Fruit fly (Drosophila melanogaster) whole organism, prepupa: ENCODE measurements around the gene CG5071.

Experiments used
- CG11294 ChIP-seq: fragments of 200-800 bp; sonication (Bioruptor generic); IDR thresholded peaks from 2 replicates; pipeline ENCODE4 v1.3.6; 2022; ENCODE audit warnings: missing biosample characterization, missing genetic modification characterization
- CG1621 ChIP-seq: fragments of 200-800 bp; sonication (Bioruptor generic); optimal IDR thresholded peaks from 3 replicates; lab custom pipeline; 2018; ENCODE audit warnings: missing biosample characterization, mild to moderate bottlenecking, missing genetic modification characterization
- CG31627 ChIP-seq: fragments of 200-800 bp; sonication (Bioruptor generic); optimal IDR thresholded peaks from 3 replicates; lab custom pipeline; 2016; ENCODE audit warnings: missing biosample characterization, missing genetic modification characterization
- CG32006 ChIP-seq: fragments of 200-800 bp; sonication (Bioruptor generic); optimal IDR thresholded peaks from 3 replicates; lab custom pipeline; 2017; ENCODE audit warnings: missing biosample characterization, mild to moderate bottlenecking, missing genetic modification characterization
- CG34406 ChIP-seq: fragments of 200-800 bp; sonication (Bioruptor generic); optimal IDR thresholded peaks from 3 replicates; lab custom pipeline; 2016; ENCODE audit warnings: missing biosample characterization, missing genetic modification characterization
- CG4318 ChIP-seq: fragments of 200-800 bp; sonication (Bioruptor generic); optimal IDR thresholded peaks from 3 replicates; lab custom pipeline; 2017; ENCODE audit warnings: missing biosample characterization, mild to moderate bottlenecking, missing genetic modification characterization
- CG6276 ChIP-seq: fragments of 200-800 bp; sonication (Bioruptor generic); optimal IDR thresholded peaks from 2 replicates; lab custom pipeline; 2017; ENCODE audit warnings: missing biosample characterization, mild to moderate bottlenecking, missing genetic modification characterization
- CG8319 ChIP-seq: fragments of 200-800 bp; sonication (Bioruptor generic); optimal IDR thresholded peaks from 3 replicates; lab custom pipeline; 2016; ENCODE audit warnings: missing biosample characterization, missing genetic modification characterization
- Sox14 ChIP-seq: fragments of 200-800 bp; sonication (Bioruptor generic); optimal IDR thresholded peaks from 3 replicates; lab custom pipeline; 2016; ENCODE audit warnings: missing biosample characterization, missing genetic modification characterization
- fkh ChIP-seq: fragments of 200-800 bp; sonication (Bioruptor generic); optimal IDR thresholded peaks from 3 replicates; lab custom pipeline; 2017; ENCODE audit warnings: missing biosample characterization, mild to moderate bottlenecking, missing genetic modification characterization, moderate library complexity
- lz ChIP-seq: fragments of 200-800 bp; sonication (Bioruptor generic); optimal IDR thresholded peaks from 3 replicates; lab custom pipeline; 2016; ENCODE audit warnings: missing biosample characterization, missing genetic modification characterization
- svp ChIP-seq: fragments of 200-800 bp; sonication (Bioruptor generic); peaks from one replicate; lab custom pipeline; 2016; ENCODE audit warnings: missing biosample characterization, missing genetic modification characterization
- vri ChIP-seq: fragments of 200-800 bp; sonication (Bioruptor generic); optimal IDR thresholded peaks from 3 replicates; lab custom pipeline; 2016; ENCODE audit warnings: missing biosample characterization, mild to moderate bottlenecking, missing genetic modification characterization

DNA sequence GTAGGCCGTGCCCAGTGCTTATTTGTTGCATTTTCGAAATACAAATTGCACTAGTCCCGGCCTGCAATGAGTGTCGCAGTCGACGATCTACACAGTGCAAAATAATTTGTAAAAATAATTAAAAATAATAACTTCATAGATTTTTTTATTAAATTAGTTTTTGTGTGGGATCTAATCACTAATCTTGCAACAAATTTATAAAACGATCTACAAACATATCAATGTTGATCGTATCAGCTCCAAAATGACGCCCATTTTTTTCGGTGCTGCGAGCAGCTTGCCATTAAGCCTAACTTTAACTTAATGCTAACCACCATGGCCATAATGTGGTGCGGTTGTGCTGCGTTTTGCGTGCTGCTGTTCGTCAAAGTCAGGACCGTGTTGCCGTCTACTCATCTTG is 33.2 kb downstream of the CG5071 start:
- TF ChIP-seq CG8319 (no peak), vri (GFP tag; lab: Kevin White, UChicago) (no peak), CG32006 (peak; percentile 65), fkh (GFP tag; lab: Kevin White, UChicago) (no peak), CG34406 (GFP tag; lab: Kevin White, UChicago) (peak; percentile 28), lz (GFP tag; lab: Kevin White, UChicago) (peak; percentile 30), Sox14 (GFP tag; lab: Kevin White, UChicago) (peak; percentile 10), CG1621 (tag; lab: Kevin White, UChicago) (peak; percentile 11), CG11294 (GFP tag; lab: Robert Waterston, UW) (0 out of 2 replicates have a peak, but pooled peaks have one; percentile 11), CG6276 (GFP tag; lab: Kevin White, UChicago) (peak; percentile 63), CG4318 (GFP tag; lab: Kevin White, UChicago) (no peak), svp (peak; percentile 53), CG31627 (GFP tag; lab: Kevin White, UChicago) (no peak)
